Worm (Caenorhabditis elegans): ENCODE results near the gene mltn-13.

mltn-13 gene

DNA sequence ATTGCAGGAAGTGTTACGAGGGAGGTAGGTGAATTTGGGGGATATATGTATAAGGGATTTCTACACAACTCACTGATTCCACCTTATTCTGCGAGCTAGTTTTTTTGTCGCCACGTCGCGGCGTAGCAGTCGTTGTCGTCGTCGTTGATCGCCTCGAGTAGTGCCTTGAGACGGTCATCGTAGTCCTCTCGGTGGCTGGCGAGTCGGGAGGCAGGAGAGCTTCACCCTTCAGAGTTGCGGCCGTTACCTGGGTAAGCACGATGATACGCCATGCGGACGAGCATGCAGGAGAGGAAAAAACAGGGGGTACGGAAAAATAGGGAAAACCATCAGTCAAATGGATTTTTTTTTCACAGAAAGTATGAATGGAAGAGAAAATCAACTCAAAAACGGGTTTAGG, 35.0 kb downstream of the mltn-13 start:
- TF ChIP-seq dpl-1 (GFP tag; optimal IDR thresholded peaks at IDR 0.05) (no peak), ztf-11 (tag; optimal IDR thresholded peaks at IDR 0.05) (no peak), fos-1 (tag; optimal IDR thresholded peaks at IDR 0.05) (no peak)

DNA sequence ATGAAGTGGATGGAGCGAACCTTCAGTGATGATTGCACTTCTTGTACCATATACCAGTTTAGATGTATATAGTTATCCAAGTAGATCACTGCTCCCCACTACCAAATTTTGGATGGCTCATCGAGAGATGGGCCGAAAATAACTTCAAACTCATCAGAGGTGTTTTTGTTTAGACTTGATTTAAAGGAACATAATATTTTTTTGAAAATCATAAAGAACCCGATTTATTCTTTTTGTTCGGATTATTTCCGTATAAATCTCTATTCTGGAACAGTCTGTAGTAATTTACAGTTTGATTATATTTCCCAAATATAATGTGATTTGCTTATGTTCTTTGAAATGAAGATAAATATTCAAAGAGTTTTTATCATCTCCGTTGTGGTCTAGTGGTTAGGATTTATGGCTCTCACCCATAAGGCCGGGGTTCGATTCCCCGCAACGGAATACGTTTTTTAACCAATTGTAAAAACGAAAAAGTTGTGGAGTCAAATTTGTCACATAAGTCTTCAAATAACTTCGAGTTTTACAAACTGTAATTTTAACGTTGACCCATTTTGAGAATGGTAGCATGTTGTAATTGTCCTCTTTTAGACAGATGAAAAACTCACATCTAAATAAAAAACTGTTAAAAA, 37.8 kb downstream of the mltn-13 start:
- TF ChIP-seq Y116A8C.19 (tag; optimal IDR thresholded peaks at IDR 0.05; ENCODE audit: borderline replicate concordance) (no peak), fkh-8 (tag; optimal IDR thresholded peaks at IDR 0.05) (no peak)

DNA sequence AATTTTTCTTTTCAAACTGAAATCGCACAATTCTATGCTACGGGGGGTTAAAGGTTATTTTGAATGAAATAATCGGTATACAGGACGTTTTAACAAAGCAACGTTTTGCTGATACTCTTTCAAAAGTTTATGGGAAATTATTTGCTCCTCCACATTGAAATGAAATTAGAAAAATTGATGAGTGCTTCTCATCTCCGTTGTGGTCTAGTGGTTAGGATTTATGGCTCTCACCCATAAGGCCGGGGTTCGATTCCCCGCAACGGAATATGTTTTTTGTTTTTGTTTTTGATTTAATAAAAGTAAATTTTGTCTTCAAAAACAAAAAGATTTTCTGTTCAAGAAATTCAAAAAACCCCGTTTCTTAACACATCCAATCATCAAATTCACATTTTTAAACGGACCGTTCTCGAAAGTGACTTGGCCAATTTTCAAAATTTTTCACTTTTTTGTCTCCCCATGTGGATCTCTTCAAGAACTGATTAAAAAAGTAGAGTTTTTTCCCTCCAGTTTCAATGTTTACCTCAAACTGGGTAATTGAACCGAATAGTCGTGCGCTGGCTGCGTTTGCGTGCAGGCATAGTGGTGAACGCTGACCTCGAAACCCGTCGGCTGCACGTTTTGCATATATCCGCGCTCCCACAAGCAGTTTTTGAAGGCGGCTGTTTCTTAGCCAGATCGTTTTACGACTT, 38.4 kb downstream of the mltn-13 start:
- TF ChIP-seq ets-5 (GFP tag; IDR thresholded peaks at IDR 0.05) (no peak), swsn-7 (tag; optimal IDR thresholded peaks at IDR 0.05) (no peak), nhr-85 (tag) (no peak), nhr-28 (tag; optimal IDR thresholded peaks at IDR 0.05) (no peak), nhr-47 (tag; optimal IDR thresholded peaks at IDR 0.05) (no peak), mdl-1 (tag; optimal IDR thresholded peaks at IDR 0.05) (no peak), skn-1 (tag; optimal IDR thresholded peaks at IDR 0.05) (no peak), mef-2 (tag; optimal IDR thresholded peaks at IDR 0.05) (no peak), unc-130 (tag; optimal IDR thresholded peaks at IDR 0.05) (no peak), nhr-20 (tag; optimal IDR thresholded peaks at IDR 0.05) (no peak), snu-23 (GFP tag; optimal IDR thresholded peaks at IDR 0.05) (no peak), ama-1 (optimal IDR thresholded peaks at IDR 0.05) (no peak), hlh-4 (tag; optimal IDR thresholded peaks at IDR 0.05) (no peak), nhr-237 (tag; optimal IDR thresholded peaks at IDR 0.05) (no peak), mab-9 (GFP tag; IDR thresholded peaks at IDR 0.05) (no peak), sptf-1 (tag; optimal IDR thresholded peaks at IDR 0.05) (no peak)

DNA sequence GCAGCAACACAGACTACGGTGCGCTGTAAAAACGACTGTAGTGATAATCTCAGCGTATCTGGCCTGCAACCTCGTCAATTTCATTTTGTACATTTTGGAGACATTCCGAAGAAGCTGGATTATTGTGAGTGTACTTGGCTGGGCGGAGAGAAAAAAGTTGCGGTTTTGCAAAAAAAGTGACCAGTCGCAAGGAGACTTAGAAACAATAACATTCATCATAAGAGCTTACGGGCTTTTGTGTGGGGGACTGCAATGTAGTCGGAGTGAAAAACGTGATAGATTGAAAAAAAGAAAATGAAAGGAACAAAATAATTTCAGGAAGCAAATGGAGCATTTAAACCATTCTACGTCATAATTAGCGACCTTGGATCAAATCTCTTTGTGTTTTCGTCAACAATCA, 39.7 kb downstream of the mltn-13 start:
- TF ChIP-seq mdl-1 (tag; optimal IDR thresholded peaks at IDR 0.05) = no peak
- TF ChIP-seq unc-130 (tag; optimal IDR thresholded peaks at IDR 0.05) = no peak
- TF ChIP-seq dpl-1 (GFP tag; optimal IDR thresholded peaks at IDR 0.05) = no peak
- TF ChIP-seq efl-3 (GFP tag; optimal IDR thresholded peaks at IDR 0.05) = no peak
- TF ChIP-seq mef-2 (tag; optimal IDR thresholded peaks at IDR 0.05) = no peak
- no peak for TF ChIP-seq aha-1 (tag; optimal IDR thresholded peaks at IDR 0.05)
- TF ChIP-seq tbx-2 (tag; optimal IDR thresholded peaks at IDR 0.05) = no peak
- TF ChIP-seq unc-98 (GFP tag; IDR thresholded peaks at IDR 0.05) = no peak
- TF ChIP-seq hpl-2 (GFP tag; optimal IDR thresholded peaks at IDR 0.05) = no peak

DNA sequence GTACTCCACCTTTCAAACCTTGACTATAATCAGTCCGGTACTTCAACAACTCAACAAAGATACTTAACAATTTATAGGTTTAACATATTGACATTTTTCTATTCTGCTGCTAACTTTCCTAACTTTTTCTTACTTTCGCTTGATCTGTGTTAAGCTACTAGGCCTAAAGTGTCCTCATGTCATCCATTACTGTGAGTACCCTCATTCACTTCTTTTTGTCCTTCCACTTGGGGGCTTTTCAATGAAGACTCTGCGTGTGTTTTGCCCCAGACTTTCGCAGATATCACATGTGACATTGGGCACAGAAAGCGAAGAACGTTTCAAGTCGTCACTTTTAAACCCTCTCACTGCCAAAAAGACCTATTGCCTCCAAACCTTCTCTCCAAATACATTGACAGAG, 43.5 kb downstream of the mltn-13 start:
- TF ChIP-seq nhr-19 (GFP tag; conservative IDR thresholded peaks at IDR 0.05) (no peak), lin-39 (tag; optimal IDR thresholded peaks at IDR 0.05) (no peak), nhr-85 (tag) (no peak), fkh-8 (tag; optimal IDR thresholded peaks at IDR 0.05) (no peak), hlh-4 (tag; optimal IDR thresholded peaks at IDR 0.05) (no peak), fos-1 (tag; optimal IDR thresholded peaks at IDR 0.05) (no peak), nhr-20 (tag; optimal IDR thresholded peaks at IDR 0.05) (no peak), aha-1 (tag; optimal IDR thresholded peaks at IDR 0.05) (no peak), xbp-1 (tag; optimal IDR thresholded peaks at IDR 0.05) (no peak), efl-1 (optimal IDR thresholded peaks at IDR 0.05) (no peak), efl-1 (GFP tag; optimal IDR thresholded peaks at IDR 0.05 in 1 of 2) (peak in 1 of 2 experiments; percentile 30), lin-14 (GFP tag; optimal IDR thresholded peaks at IDR 0.05) (peak; percentile 24), sup-37 (GFP tag; optimal IDR thresholded peaks at IDR 0.05) (no peak), unc-86 (tag; optimal IDR thresholded peaks at IDR 0.05) (no peak)
